Worm (Caenorhabditis elegans): ENCODE results near the gene srd-35.

ce11 chrV:12937098-12937497, 27.1 kb upstream of the srd-35 start, which contains the start of gene T16G1.6:
- TF ChIP-seq nhr-76 (tag; optimal IDR thresholded peaks at IDR 0.05): no peak
- no peak for TF ChIP-seq unc-39 (tag; optimal IDR thresholded peaks at IDR 0.05)
- TF ChIP-seq zag-1 (tag; optimal IDR thresholded peaks at IDR 0.05): no peak
- TF ChIP-seq pha-4 (GFP tag; IDR thresholded peaks at IDR 0.05): no peak
- TF ChIP-seq pha-4 (tag; optimal IDR thresholded peaks at IDR 0.05): no peak
- no peak for TF ChIP-seq nhr-10 (tag; optimal IDR thresholded peaks at IDR 0.05)
- no peak for TF ChIP-seq mdl-1 (tag; optimal IDR thresholded peaks at IDR 0.05)
- no peak for TF ChIP-seq ZK546.5 (tag; optimal IDR thresholded peaks at IDR 0.05)
- TF ChIP-seq nhr-41 (GFP tag; IDR thresholded peaks at IDR 0.05): no peak
- no peak for TF ChIP-seq lin-29 (GFP tag; IDR thresholded peaks at IDR 0.05)
- TF ChIP-seq daf-12 (tag; optimal IDR thresholded peaks at IDR 0.05): no peak
- no peak for TF ChIP-seq snpc-1.2 (GFP tag; IDR thresholded peaks at IDR 0.05)
- no peak for TF ChIP-seq F37D6.2 (tag; optimal IDR thresholded peaks at IDR 0.05)
- TF ChIP-seq hlh-30 (tag; optimal IDR thresholded peaks at IDR 0.05; ENCODE audit: insufficient read depth): peak; percentile 25

All from whole organism, L4 larva.